Fruit fly (Drosophila melanogaster) whole organism, prepupa: Measurements from ENCODE around the gene nkd.

Source experiments
- CG10631 ChIP-seq: fragments of 200-800 bp; sonication (Bioruptor generic); optimal IDR thresholded peaks from 2 replicates; lab custom pipeline; 2016; ENCODE audit warnings: missing biosample characterization, missing genetic modification characterization
- CG32006 ChIP-seq: fragments of 200-800 bp; sonication (Bioruptor generic); optimal IDR thresholded peaks from 3 replicates; lab custom pipeline; 2017; ENCODE audit warnings: missing biosample characterization, mild to moderate bottlenecking, missing genetic modification characterization
- CG3919 ChIP-seq: fragments of 200-800 bp; sonication (Bioruptor generic); optimal IDR thresholded peaks from 3 replicates; lab custom pipeline; 2016; ENCODE audit warnings: missing biosample characterization, missing genetic modification characterization
- CG8632 ChIP-seq: fragments of 200-800 bp; sonication (Bioruptor generic); optimal IDR thresholded peaks from 3 replicates; lab custom pipeline; 2016; ENCODE audit warnings: missing biosample characterization, missing genetic modification characterization
- Eip93F ChIP-seq: fragments of 200-800 bp; sonication (Bioruptor generic); optimal IDR thresholded peaks from 2 replicates; lab custom pipeline; 2016; ENCODE audit warnings: missing biosample characterization, mild to moderate bottlenecking, missing genetic modification characterization
- Ets21C ChIP-seq: fragments of 200-800 bp; sonication (Bioruptor generic); optimal IDR thresholded peaks from 3 replicates; lab custom pipeline; 2016; ENCODE audit warnings: missing biosample characterization, missing genetic modification characterization
- Lpt ChIP-seq: fragments of 200-800 bp; sonication (Bioruptor generic); optimal IDR thresholded peaks from 3 replicates; lab custom pipeline; 2016; ENCODE audit warnings: missing biosample characterization, missing genetic modification characterization
- fd85E ChIP-seq: fragments of 200-800 bp; sonication (Bioruptor generic); optimal IDR thresholded peaks from 3 replicates; lab custom pipeline; 2016; ENCODE audit warnings: missing biosample characterization, missing genetic modification characterization
- net ChIP-seq: fragments of 200-800 bp; sonication (Bioruptor generic); optimal IDR thresholded peaks from 3 replicates; lab custom pipeline; 2016; ENCODE audit warnings: missing biosample characterization, missing genetic modification characterization
- pdm3 ChIP-seq: fragments of 200-800 bp; sonication (Bioruptor generic); optimal IDR thresholded peaks from 3 replicates; lab custom pipeline; 2016; ENCODE audit warnings: missing biosample characterization, missing genetic modification characterization

dm6 chr3L:19073909-19074239 lies 28.6 kb upstream of the nkd start:
- TF ChIP-seq pdm3 (GFP tag; lab: Kevin White, UChicago) = no peak
- TF ChIP-seq net (GFP tag; lab: Kevin White, UChicago) = no peak
- no peak for TF ChIP-seq fd85E
- no peak for TF ChIP-seq CG10631 (GFP tag; lab: Kevin White, UChicago)
- no peak for TF ChIP-seq CG3919
- TF ChIP-seq CG32006 (GFP tag; lab: Kevin White, UChicago) = peak; percentile 23
- no peak for TF ChIP-seq Eip93F
- no peak for TF ChIP-seq Ets21C (GFP tag; lab: Kevin White, UChicago)
- no peak for TF ChIP-seq CG8632 (GFP tag; lab: Kevin White, UChicago)
- TF ChIP-seq Lpt (GFP tag; lab: Kevin White, UChicago) = no peak
